Worm (Caenorhabditis elegans) whole organism, young adult: ENCODE measurements around the gene W09G12.9.

ENCODE experiments used
- B0019.2 ChIP-seq: fragments of 200-800 bp; sonication (Bioruptor generic); conservative IDR thresholded peaks from 2 replicates; pipeline ENCODE4 v1.3.6; 2022; ENCODE audit warnings: missing genetic modification reagents, missing genetic modification characterization, missing compliant biosample characterization
- B0035.1 ChIP-seq: sonication (generic microtip); optimal IDR thresholded peaks from 2 replicates; lab custom pipeline; 2016; ENCODE audit warnings: missing genetic modification characterization, mild to moderate bottlenecking, missing compliant biosample characterization, missing genotype, missing genetic modification reagents
- B0261.1 ChIP-seq: sonication (generic microtip); optimal IDR thresholded peaks from 2 replicates; lab custom pipeline; 2016; ENCODE audit warnings: mild to moderate bottlenecking, missing genetic modification characterization, moderate library complexity, missing compliant biosample characterization
- F10E7.11 ChIP-seq: sonication (generic microtip); optimal IDR thresholded peaks from 2 replicates; lab custom pipeline; 2017; ENCODE audit warnings: mild to moderate bottlenecking, missing genetic modification characterization, moderate library complexity, missing compliant biosample characterization
- F23B12.7 ChIP-seq: sonication (generic microtip); optimal IDR thresholded peaks from 2 replicates; lab custom pipeline; 2017; ENCODE audit warnings: missing genetic modification characterization, mild to moderate bottlenecking, missing compliant biosample characterization, antibody characterized with exemption, moderate library complexity; ENCODE audit not compliant: insufficient read depth
- F39B2.1 ChIP-seq: fragments of 200-800 bp; sonication (Bioruptor generic); IDR thresholded peaks from 2 replicates; pipeline ENCODE4 v1.3.6; 2022; ENCODE audit warnings: missing genetic modification reagents, missing genetic modification characterization, missing compliant biosample characterization
- F57A8.1 ChIP-seq: fragments of 200-800 bp; sonication (Bioruptor generic); optimal IDR thresholded peaks from 2 replicates; lab custom pipeline; 2018; ENCODE audit warnings: mild to moderate bottlenecking, missing genetic modification characterization, moderate library complexity, missing compliant biosample characterization
- K11D2.4 ChIP-seq: fragments of 200-800 bp; sonication (Bioruptor generic); IDR thresholded peaks from 2 replicates; pipeline ENCODE4 v1.3.6; 2022; ENCODE audit warnings: missing genetic modification reagents, missing genetic modification characterization, missing compliant biosample characterization
- K12H6.12 ChIP-seq: fragments of 200-800 bp; sonication (Bioruptor generic); optimal IDR thresholded peaks from 2 replicates; lab custom pipeline; 2018; ENCODE audit warnings: mild to moderate bottlenecking, missing genetic modification characterization, missing compliant biosample characterization
- atf-7 ChIP-seq: sonication (generic microtip); optimal IDR thresholded peaks from 2 replicates; lab custom pipeline; 2017; ENCODE audit warnings: mild to moderate bottlenecking, missing genetic modification characterization, missing compliant biosample characterization
- athp-1 ChIP-seq: sonication (generic microtip); optimal IDR thresholded peaks from 2 replicates; lab custom pipeline; 2017; ENCODE audit warnings: mild to moderate bottlenecking, missing genetic modification characterization, missing compliant biosample characterization
- attf-6 ChIP-seq: fragments of 200-800 bp; sonication (Bioruptor generic); IDR thresholded peaks from 2 replicates; pipeline ENCODE4 v1.3.6; 2022; ENCODE audit warnings: missing genetic modification reagents, missing genetic modification characterization, missing compliant biosample characterization
- die-1 ChIP-seq: sonication (generic microtip); optimal IDR thresholded peaks from 2 replicates; lab custom pipeline; 2016; ENCODE audit warnings: missing genotype, mild to moderate bottlenecking, missing genetic modification characterization, missing compliant biosample characterization
- efl-1 ChIP-seq: fragments of 150-350 bp; optimal IDR thresholded peaks from 2 replicates; lab custom pipeline; 2014; ENCODE audit warnings: missing biosample characterization, missing genetic modification reagents, missing genetic modification characterization
- egrh-3 ChIP-seq: fragments of 200-800 bp; sonication (Bioruptor generic); IDR thresholded peaks from 2 replicates; pipeline ENCODE4 v1.3.6; 2022; ENCODE audit warnings: missing genetic modification reagents, missing genetic modification characterization, missing compliant biosample characterization
- ekl-4 ChIP-seq: fragments of 200-800 bp; sonication (Bioruptor generic); IDR thresholded peaks from 2 replicates; pipeline ENCODE4 v1.3.6; 2022; ENCODE audit warnings: missing genetic modification reagents, missing genetic modification characterization, missing compliant biosample characterization
- hmg-1.2 ChIP-seq: fragments of 200-800 bp; sonication (Bioruptor generic); IDR thresholded peaks from 2 replicates; pipeline ENCODE4 v1.3.6; 2022; ENCODE audit warnings: missing genetic modification reagents, missing genetic modification characterization, missing compliant biosample characterization
- lag-1 ChIP-seq: fragments of 200-800 bp; sonication (Bioruptor generic); IDR thresholded peaks from 2 replicates; pipeline ENCODE4 v1.3.6; 2022; ENCODE audit warnings: missing genetic modification reagents, missing genetic modification characterization, missing compliant biosample characterization
- let-526 ChIP-seq: fragments of 200-800 bp; sonication (Bioruptor generic); IDR thresholded peaks from 2 replicates; pipeline ENCODE4 v1.3.6; 2022; ENCODE audit warnings: missing genetic modification reagents, missing genetic modification characterization, missing compliant biosample characterization
- let-607 ChIP-seq, 2 experiments: fragments of 200-800 bp in 1 of 2; sonication (Bioruptor generic) in 1 of 2; sonication (generic microtip) in 1 of 2; optimal IDR thresholded peaks; 2 replicates each; lab custom pipeline; 2016 to 2018; ENCODE audit warnings: mild to moderate bottlenecking in 2 of 2, missing compliant biosample characterization in 2 of 2, missing genetic modification characterization in 2 of 2, moderate library complexity in 2 of 2, missing genotype in 1 of 2
- lin-35 ChIP-seq, 3 experiments: fragments of 150-350 bp in 2 of 3; sonication (generic microtip) in 1 of 3; optimal IDR thresholded peaks; 2 replicates each; lab custom pipeline; 2014 to 2018; ENCODE audit warnings: missing biosample characterization in 3 of 3, missing genetic modification characterization in 3 of 3, missing genetic modification reagents in 3 of 3
- lin-40 ChIP-seq: sonication (generic microtip); optimal IDR thresholded peaks from 2 replicates; lab custom pipeline; 2016; ENCODE audit warnings: missing genetic modification characterization, mild to moderate bottlenecking, missing compliant biosample characterization, missing genotype, missing genetic modification reagents
- lir-1 ChIP-seq: fragments of 200-800 bp; sonication (Bioruptor generic); conservative IDR thresholded peaks from 2 replicates; pipeline ENCODE4 v1.3.6; 2022; ENCODE audit warnings: missing genetic modification reagents, missing genetic modification characterization, missing compliant biosample characterization
- madf-3 ChIP-seq: fragments of 200-800 bp; sonication (Bioruptor generic); IDR thresholded peaks from 2 replicates; pipeline ENCODE4 v1.3.6; 2022; ENCODE audit warnings: missing genetic modification reagents, missing genetic modification characterization, missing compliant biosample characterization
- mcd-1 ChIP-seq: fragments of 200-800 bp; sonication (Bioruptor generic); IDR thresholded peaks from 2 replicates; pipeline ENCODE4 v1.3.6; 2022; ENCODE audit warnings: missing genetic modification reagents, missing genetic modification characterization, missing compliant biosample characterization
- rcor-1 ChIP-seq: fragments of 200-800 bp; sonication (Bioruptor generic); IDR thresholded peaks from 2 replicates; pipeline ENCODE4 v1.3.6; 2022; ENCODE audit warnings: missing genetic modification reagents, missing genetic modification characterization, missing compliant biosample characterization
- rpc-1 ChIP-seq, 2 experiments: fragments of 150-350 bp in 1 of 2; sonication (generic microtip) in 1 of 2; optimal IDR thresholded peaks; 2 replicates each; lab custom pipeline; 2014 to 2018; ENCODE audit warnings: missing biosample characterization in 1 of 2, missing genetic modification characterization in 1 of 2, missing genetic modification reagents in 1 of 2, missing genotype in 1 of 2
- sea-2 ChIP-seq: fragments of 200-800 bp; sonication (Bioruptor generic); IDR thresholded peaks from 2 replicates; pipeline ENCODE4 v1.3.6; 2022; ENCODE audit warnings: missing genetic modification characterization, missing compliant biosample characterization
- snpc-1.1 ChIP-seq: sonication (generic microtip); optimal IDR thresholded peaks from 2 replicates; lab custom pipeline; 2017; ENCODE audit warnings: missing genetic modification characterization, mild to moderate bottlenecking, missing compliant biosample characterization, antibody characterized with exemption, moderate library complexity, missing genotype, missing genetic modification reagents; ENCODE audit not compliant: insufficient read depth
- snpc-3.4 ChIP-seq: sonication (generic microtip); optimal IDR thresholded peaks from 2 replicates; lab custom pipeline; 2017; ENCODE audit warnings: missing genetic modification characterization, mild to moderate bottlenecking, missing compliant biosample characterization, antibody characterized with exemption, moderate library complexity, missing genotype, missing genetic modification reagents
- somi-1 ChIP-seq: fragments of 200-800 bp; sonication (Bioruptor generic); optimal IDR thresholded peaks from 2 replicates; lab custom pipeline; 2018; ENCODE audit warnings: mild to moderate bottlenecking, missing genetic modification characterization, missing compliant biosample characterization
- tlf-1 ChIP-seq: fragments of 200-800 bp; sonication (Bioruptor generic); optimal IDR thresholded peaks from 2 replicates; lab custom pipeline; 2018; ENCODE audit warnings: mild to moderate bottlenecking, missing genetic modification characterization, missing compliant biosample characterization
- unc-130 ChIP-seq: sonication (generic microtip); optimal IDR thresholded peaks from 2 replicates; lab custom pipeline; 2016; ENCODE audit warnings: missing genetic modification reagents, missing genetic modification characterization, missing compliant biosample characterization
- xnd-1 ChIP-seq: sonication (generic microtip); optimal IDR thresholded peaks from 2 replicates; lab custom pipeline; 2016; ENCODE audit warnings: missing genotype, missing genetic modification reagents, missing genetic modification characterization, missing compliant biosample characterization

Gene W09G12.9

DNA sequence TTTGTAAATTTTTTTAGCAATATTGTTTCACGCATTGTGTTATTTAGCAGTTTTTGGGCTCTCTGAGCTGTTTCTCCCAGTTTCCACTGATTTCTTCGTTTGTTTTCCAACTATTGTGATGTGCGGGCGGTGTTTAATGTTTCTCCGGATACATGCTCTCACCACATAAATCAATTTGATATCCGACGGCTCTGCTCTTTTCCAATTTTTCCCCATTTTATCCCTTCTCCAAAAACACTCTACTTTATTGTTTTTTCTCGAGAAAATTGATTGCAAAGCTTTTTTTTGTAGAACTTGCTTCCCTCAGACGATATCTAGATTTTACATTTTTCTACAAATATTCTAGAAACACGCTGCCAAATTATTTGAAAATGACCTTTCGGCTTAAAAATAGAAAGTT, 854 bp upstream of the W09G12.9 start:
- TF ChIP-seq madf-3 (GFP tag; lab: Robert Waterston, UW) = no peak
- no peak for TF ChIP-seq B0019.2 (GFP tag; lab: Robert Waterston, UW)
- TF ChIP-seq lin-40 = no peak
- TF ChIP-seq snpc-3.4 (tag; lab: Kevin White, UChicago) = no peak
- TF ChIP-seq xnd-1 (tag; lab: Kevin White, UChicago) = no peak
- TF ChIP-seq mcd-1 (GFP tag; lab: Robert Waterston, UW) = no peak
- TF ChIP-seq let-526 (GFP tag; lab: Robert Waterston, UW) = no peak
- no peak for TF ChIP-seq attf-6 (GFP tag; lab: Robert Waterston, UW)
- TF ChIP-seq let-607 (tag; optimal IDR thresholded peaks at IDR 0.05; lab: Kevin White, UChicago) = no peak
- no peak for TF ChIP-seq snpc-1.1

DNA sequence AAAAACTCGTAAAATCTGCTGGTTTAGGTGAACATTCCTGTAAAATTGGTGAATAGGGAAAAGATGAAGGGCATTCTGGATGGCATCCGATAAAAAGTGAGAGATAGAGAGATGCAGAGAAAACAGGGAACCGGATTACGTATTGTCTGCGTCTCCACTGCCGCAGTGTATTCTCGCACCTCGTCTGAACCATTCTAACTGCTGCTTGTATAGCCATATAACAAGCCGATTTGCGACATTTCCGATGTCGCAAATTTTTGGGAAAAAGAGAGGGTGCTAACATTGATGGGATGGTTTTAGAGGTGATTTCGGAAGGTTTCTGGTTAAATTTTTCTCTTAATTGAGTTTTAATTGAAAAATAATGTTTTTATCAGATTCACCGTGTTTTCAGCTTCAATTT, 4.8 kb downstream of the W09G12.9 start, which contains the start of gene W09G12.10:
W09G12.10 (minus strand) TSS at position 121 of the 400 bp plus-strand sequence.
- TF ChIP-seq hmg-1.2 (GFP tag; lab: Robert Waterston, UW) (peak; percentile 81), B0261.1 (tag; lab: Kevin White, UChicago) (no peak), F57A8.1 (GFP tag; lab: Kevin White, UChicago) (no peak), tlf-1 (GFP tag; lab: Kevin White, UChicago) (no peak)

DNA sequence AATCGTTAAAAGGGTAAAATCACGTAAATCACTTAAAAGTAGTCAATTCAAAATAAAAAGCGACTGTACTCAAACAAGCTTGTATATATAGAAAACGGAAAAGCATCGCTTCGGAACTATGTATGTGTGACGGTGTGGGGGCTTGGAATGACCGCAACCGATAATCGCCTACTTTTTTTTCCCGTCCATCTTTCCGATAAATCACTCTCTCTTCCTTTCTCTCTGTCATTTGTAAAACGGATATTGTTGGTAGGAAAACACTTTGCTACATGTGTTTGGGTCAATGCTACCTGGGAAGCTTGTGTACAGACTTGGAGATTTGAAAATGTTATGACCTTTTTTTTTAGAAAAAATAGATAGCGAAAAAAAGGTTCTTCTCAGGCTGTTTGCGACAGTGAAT, 8.4 kb downstream of the W09G12.9 start:
- TF ChIP-seq rpc-1 (optimal IDR thresholded peaks at IDR 0.05; lab: Kevin White, UChicago) (no peak), rpc-1 (tag; optimal IDR thresholded peaks at IDR 0.05; lab: Kevin White, UChicago) (no peak), B0035.1 (tag; lab: Kevin White, UChicago) (no peak), unc-130 (GFP tag; lab: Kevin White, UChicago) (no peak), K11D2.4 (GFP tag; lab: Robert Waterston, UW) (no peak), lir-1 (GFP tag; lab: Robert Waterston, UW) (no peak), die-1 (tag; lab: Kevin White, UChicago) (no peak), athp-1 (tag; lab: Kevin White, UChicago) (no peak), F10E7.11 (no peak), K12H6.12 (tag; lab: Kevin White, UChicago) (no peak), rcor-1 (GFP tag; lab: Robert Waterston, UW) (no peak), sea-2 (GFP tag; lab: Robert Waterston, UW) (no peak), egrh-3 (GFP tag; lab: Robert Waterston, UW) (no peak), atf-7 (tag; lab: Kevin White, UChicago) (no peak), lin-35 (GFP tag; optimal IDR thresholded peaks at IDR 0.05; lab: Kevin White, UChicago) (no peak), F39B2.1 (GFP tag; lab: Robert Waterston, UW) (no peak), lag-1 (GFP tag; lab: Robert Waterston, UW) (no peak)

DNA sequence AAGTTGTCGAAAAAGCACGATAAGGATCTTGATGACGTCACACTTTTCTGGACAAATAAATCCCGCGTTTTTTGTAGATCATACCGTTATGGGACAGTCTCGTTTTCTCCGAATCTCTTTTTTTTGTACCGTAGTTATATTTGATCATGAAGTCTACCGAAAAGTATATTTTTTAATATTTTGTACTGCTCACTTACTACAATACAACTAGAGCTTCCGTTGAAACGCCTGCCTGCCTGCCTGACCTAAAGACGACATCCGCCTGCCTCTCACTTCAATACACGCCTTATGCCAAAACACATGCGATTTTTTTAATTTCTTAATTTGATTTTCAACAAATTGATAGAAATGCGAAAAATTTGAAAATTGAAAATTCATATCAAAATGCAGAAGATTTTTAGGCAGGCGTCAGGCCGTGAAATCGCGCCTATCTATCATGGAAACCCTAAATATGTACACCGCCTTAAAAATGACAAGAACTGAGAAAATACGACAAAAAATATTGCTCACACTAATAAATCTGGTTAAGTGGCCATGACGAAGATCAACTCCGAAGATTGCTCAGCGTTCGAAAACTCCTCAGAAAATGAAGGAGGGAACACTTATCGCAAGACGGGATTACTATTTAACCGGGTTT, 9.3 kb downstream of the W09G12.9 start, which contains the start of gene W09G12.8:
W09G12.8 (plus strand) TSS at position 587 of the 637 bp plus-strand sequence.
- TF ChIP-seq die-1 (tag; lab: Kevin White, UChicago) = no peak
- TF ChIP-seq unc-130 (GFP tag; lab: Kevin White, UChicago) = no peak
- TF ChIP-seq F57A8.1 (GFP tag; lab: Kevin White, UChicago) = no peak
- no peak for TF ChIP-seq ekl-4 (GFP tag; lab: Robert Waterston, UW)
- TF ChIP-seq mcd-1 (GFP tag; lab: Robert Waterston, UW) = no peak
- TF ChIP-seq efl-1 (GFP tag; lab: Kevin White, UChicago) = no peak
- no peak for TF ChIP-seq F23B12.7 (tag; lab: Kevin White, UChicago)
- TF ChIP-seq somi-1 = no peak
- TF ChIP-seq, all 124 proteins: peak for 0
